Worm (Caenorhabditis elegans): ENCODE results near the gene C43G2.3.

DNA sequence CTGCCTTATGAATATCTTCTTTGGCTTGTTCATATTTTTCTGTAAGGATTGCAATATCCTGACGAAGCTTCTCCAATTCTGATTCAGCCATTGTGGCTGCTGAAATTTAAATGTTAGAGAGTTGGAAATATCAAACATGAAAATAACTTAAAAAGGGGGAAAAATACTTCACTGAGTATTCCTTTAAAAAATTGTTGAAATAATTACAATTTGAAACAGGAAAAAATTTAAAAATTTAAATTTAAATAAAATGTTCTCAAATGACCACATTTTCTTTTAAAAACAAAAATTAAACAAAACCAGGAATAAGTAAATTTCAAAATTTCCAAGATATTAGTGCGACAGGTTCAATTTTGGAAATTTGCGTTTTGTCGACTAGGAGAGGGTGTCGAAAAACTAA, 5.8 kb upstream of the C43G2.3 start, which contains the start of gene bicd-1:
- TF ChIP-seq jun-1 (tag; optimal IDR thresholded peaks at IDR 0.05) (no peak), dve-1 (tag; optimal IDR thresholded peaks at IDR 0.05; ENCODE audit: insufficient read depth) (no peak), ctbp-1 (GFP tag; IDR thresholded peaks at IDR 0.05) (no peak), pqm-1 (tag; optimal IDR thresholded peaks at IDR 0.05) (no peak), ceh-82 (tag; optimal IDR thresholded peaks at IDR 0.05) (no peak), mep-1 (tag; optimal IDR thresholded peaks at IDR 0.05) (no peak)
